Worm (Caenorhabditis elegans) whole organism, midembryonic: ENCODE measurements around the gene sprr-1.

Source experiments
- T22C8.4 ChIP-seq: fragments of 200-800 bp; sonication (Bioruptor generic); IDR thresholded peaks from 2 replicates; pipeline ENCODE4 v1.3.6; 2022; ENCODE audit warnings: missing genetic modification characterization, missing compliant biosample characterization
- med-1 ChIP-seq: sonication (generic microtip); optimal IDR thresholded peaks from 2 replicates; lab custom pipeline; 2017; ENCODE audit warnings: missing genetic modification characterization, mild to moderate bottlenecking, missing compliant biosample characterization, antibody characterized with exemption, missing genetic modification reagents; ENCODE audit not compliant: insufficient read depth
- tab-1 ChIP-seq: fragments of 200-800 bp; sonication (Bioruptor generic); IDR thresholded peaks from 2 replicates; pipeline ENCODE4 v1.3.6; 2022; ENCODE audit warnings: missing genetic modification characterization, missing compliant biosample characterization
- ztf-23 ChIP-seq: fragments of 200-800 bp; sonication (Bioruptor generic); IDR thresholded peaks from 2 replicates; pipeline ENCODE4 v1.3.6; 2022; ENCODE audit warnings: missing genetic modification reagents, missing genetic modification characterization, missing compliant biosample characterization

DNA sequence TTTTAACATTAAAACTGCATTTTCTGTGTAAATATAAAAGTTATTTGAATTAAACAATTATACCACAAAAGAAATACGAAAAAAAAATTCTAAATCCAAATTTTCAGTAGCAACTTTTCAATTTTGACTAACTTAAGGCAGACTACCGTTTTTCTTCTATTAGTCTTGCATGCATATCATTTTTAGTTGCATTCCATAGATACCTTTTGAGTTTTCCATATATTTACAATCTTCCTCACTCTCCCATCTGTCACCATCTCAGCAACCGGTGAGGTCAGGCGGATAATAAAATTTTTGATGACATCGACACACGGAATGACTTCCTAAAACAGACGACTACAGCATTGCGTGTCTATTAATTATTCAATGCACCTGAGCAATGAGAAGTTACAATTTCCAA is 12.6 kb downstream of the sprr-1 start, which contains the start of gene gcy-36:
- no peak for TF ChIP-seq tab-1 (GFP tag; lab: Robert Waterston, UW)
- TF ChIP-seq med-1 (GFP tag; lab: Kevin White, UChicago) = no peak
- TF ChIP-seq T22C8.4 = no peak
- no peak for TF ChIP-seq ztf-23
